Fruit fly (Drosophila melanogaster) whole organism, embryonic: ENCODE results near the gene CG31125.
A peak's percentile ranks its signal among the peaks of the same experiment; 100 is the strongest.

ENCODE experiments used
- Ada2b ChIP-seq: fragments of 200-800 bp; sonication (Bioruptor generic); IDR thresholded peaks from 2 replicates; pipeline ENCODE4 v1.3.6; 2022; ENCODE audit warnings: missing biosample characterization, missing genetic modification characterization
- Atf-2 ChIP-seq: fragments of 200-800 bp; sonication (Bioruptor generic); optimal IDR thresholded peaks from 2 replicates; lab custom pipeline; 2016; ENCODE audit warnings: missing biosample characterization, missing genetic modification characterization
- B-H2 ChIP-seq: fragments of 200-800 bp; sonication (Bioruptor generic); optimal IDR thresholded peaks from 2 replicates; lab custom pipeline; 2018; ENCODE audit warnings: missing biosample characterization, mild to moderate bottlenecking, missing genetic modification characterization
- CG12769 ChIP-seq: fragments of 200-800 bp; sonication (Bioruptor generic); optimal IDR thresholded peaks from 2 replicates; lab custom pipeline; 2019; ENCODE audit warnings: missing biosample characterization, mild to moderate bottlenecking, missing genetic modification characterization, moderate library complexity
- CG12942 ChIP-seq: fragments of 200-800 bp; sonication (Bioruptor generic); optimal IDR thresholded peaks from 3 replicates; lab custom pipeline; 2016; ENCODE audit warnings: missing biosample characterization, missing genetic modification characterization
- CG13775 ChIP-seq: fragments of 200-800 bp; sonication (Bioruptor generic); optimal IDR thresholded peaks from 3 replicates; lab custom pipeline; 2017; ENCODE audit warnings: missing biosample characterization, mild to moderate bottlenecking, missing genetic modification characterization
- CG14965 ChIP-seq: fragments of 200-800 bp; sonication (Bioruptor generic); optimal IDR thresholded peaks from 2 replicates; lab custom pipeline; 2016; ENCODE audit warnings: missing biosample characterization, missing genetic modification characterization, borderline replicate concordance
- CG17186 ChIP-seq: fragments of 200-800 bp; sonication (Bioruptor generic); optimal IDR thresholded peaks from 3 replicates; lab custom pipeline; 2017; ENCODE audit warnings: missing biosample characterization, missing genetic modification reagents, missing genetic modification characterization
- CG17328 ChIP-seq: fragments of 200-800 bp; sonication (Bioruptor generic); IDR thresholded peaks from 2 replicates; pipeline ENCODE4 v1.3.6; 2022; ENCODE audit warnings: missing biosample characterization, missing genetic modification characterization
- CG17568 ChIP-seq: fragments of 200-800 bp; sonication (Bioruptor generic); optimal IDR thresholded peaks from 2 replicates; lab custom pipeline; 2018; ENCODE audit warnings: missing biosample characterization, mild to moderate bottlenecking, missing genetic modification characterization, moderate library complexity
- CG17912 ChIP-seq: fragments of 200-800 bp; sonication (Bioruptor generic); optimal IDR thresholded peaks from 2 replicates; lab custom pipeline; 2018; ENCODE audit warnings: missing biosample characterization, mild to moderate bottlenecking, missing genetic modification characterization
- CG33213 ChIP-seq: fragments of 200-800 bp; sonication (Bioruptor generic); optimal IDR thresholded peaks from 3 replicates; lab custom pipeline; 2016; ENCODE audit warnings: missing biosample characterization, missing genetic modification characterization
- CG3838 ChIP-seq: fragments of 200-800 bp; sonication (Bioruptor generic); optimal IDR thresholded peaks from 3 replicates; lab custom pipeline; 2016; ENCODE audit warnings: missing biosample characterization, missing genetic modification characterization
- CG4617 ChIP-seq: fragments of 200-800 bp; sonication (Bioruptor generic); optimal IDR thresholded peaks from 3 replicates; lab custom pipeline; 2016; ENCODE audit warnings: missing biosample characterization, missing genetic modification characterization, borderline replicate concordance
- CG6683 ChIP-seq: fragments of 200-800 bp; sonication (Bioruptor generic); optimal IDR thresholded peaks from 2 replicates; lab custom pipeline; 2017; ENCODE audit warnings: missing biosample characterization, mild to moderate bottlenecking, missing genetic modification characterization, missing genetic modification reagents
- CG6813 ChIP-seq: fragments of 200-800 bp; sonication (Bioruptor generic); optimal IDR thresholded peaks from 2 replicates; lab custom pipeline; 2017; ENCODE audit warnings: missing biosample characterization, missing genetic modification characterization, mild to moderate bottlenecking, moderate library complexity, missing genetic modification reagents
- CG9932 ChIP-seq: fragments of 200-800 bp; sonication (Bioruptor generic); IDR thresholded peaks from 2 replicates; pipeline ENCODE4 v1.3.6; 2022; ENCODE audit warnings: missing biosample characterization, missing genetic modification characterization
- CTCF ChIP-seq: fragments of 200-800 bp; sonication (Bioruptor generic); optimal IDR thresholded peaks from 2 replicates; lab custom pipeline; 2017; ENCODE audit warnings: missing biosample characterization, mild to moderate bottlenecking, missing genetic modification characterization, moderate library complexity
- Eip74EF ChIP-seq, 2 experiments: fragments of 200-800 bp in 1 of 2; fragments of >200 bp in 1 of 2; sonication (Bioruptor generic) in 1 of 2; optimal IDR thresholded peaks; 2 replicates each; lab custom pipeline; 2017 to 2019; ENCODE audit warnings: missing biosample characterization in 2 of 2, missing genetic modification characterization in 2 of 2, mild to moderate bottlenecking in 1 of 2, moderate library complexity in 1 of 2
- Elba2 ChIP-seq: fragments of 200-800 bp; sonication (Bioruptor generic); optimal IDR thresholded peaks from 3 replicates; lab custom pipeline; 2016; ENCODE audit warnings: missing biosample characterization, missing genetic modification characterization
- HLH54F ChIP-seq: fragments of 200-800 bp; sonication (Bioruptor generic); optimal IDR thresholded peaks from 3 replicates; lab custom pipeline; 2016; ENCODE audit warnings: missing biosample characterization, missing genetic modification characterization
- Hey ChIP-seq: fragments of 200-800 bp; sonication (Bioruptor generic); optimal IDR thresholded peaks from 3 replicates; lab custom pipeline; 2018; ENCODE audit warnings: missing biosample characterization, mild to moderate bottlenecking, missing genetic modification characterization
- HmgD ChIP-seq: fragments of 200-800 bp; sonication (Bioruptor generic); optimal IDR thresholded peaks from 3 replicates; lab custom pipeline; 2016; ENCODE audit warnings: missing biosample characterization, missing genetic modification characterization
- Meics ChIP-seq: fragments of 200-800 bp; sonication (Bioruptor generic); optimal IDR thresholded peaks from 2 replicates; lab custom pipeline; 2017; ENCODE audit warnings: missing biosample characterization, mild to moderate bottlenecking, missing genetic modification characterization
- NfI ChIP-seq: fragments of 200-800 bp; sonication (Bioruptor generic); optimal IDR thresholded peaks from 3 replicates; lab custom pipeline; 2018; ENCODE audit warnings: missing biosample characterization, mild to moderate bottlenecking, missing genetic modification characterization, moderate library complexity
- Taf1 ChIP-seq: fragments of 200-800 bp; sonication (Bioruptor generic); IDR thresholded peaks from 2 replicates; pipeline ENCODE4 v1.3.6; 2022; ENCODE audit warnings: missing biosample characterization, missing genetic modification characterization
- Trl ChIP-seq, 3 experiments: fragments of >200 bp in 2 of 3; fragments of 200-800 bp in 1 of 3; sonication (Bioruptor generic) in 1 of 3; optimal IDR thresholded peaks; 2 replicates in 1 of 3; 3 replicates in 2 of 3; lab custom pipeline; 2016 to 2017; ENCODE audit warnings: missing biosample characterization in 1 of 3, missing genetic modification characterization in 1 of 3
- amos ChIP-seq: fragments of 200-800 bp; sonication (Bioruptor generic); IDR thresholded peaks from 2 replicates; pipeline ENCODE4 v1.3.6; 2022; ENCODE audit warnings: missing biosample characterization, missing genetic modification characterization; ENCODE audit not compliant: partially characterized antibody
- az2 ChIP-seq: fragments of 200-800 bp; sonication (Bioruptor generic); optimal IDR thresholded peaks from 3 replicates; lab custom pipeline; 2016; ENCODE audit warnings: missing biosample characterization, missing genetic modification characterization
- corto ChIP-seq: fragments of 200-800 bp; sonication (Bioruptor generic); optimal IDR thresholded peaks from 2 replicates; lab custom pipeline; 2016; ENCODE audit warnings: missing biosample characterization, mild to moderate bottlenecking, missing genetic modification characterization, moderate library complexity
- crc ChIP-seq: fragments of 200-800 bp; sonication (Bioruptor generic); optimal IDR thresholded peaks from 2 replicates; lab custom pipeline; 2016; ENCODE audit warnings: missing biosample characterization, missing genetic modification characterization
- gcm ChIP-seq: fragments of 200-800 bp; sonication (Bioruptor generic); optimal IDR thresholded peaks from 2 replicates; lab custom pipeline; 2019; ENCODE audit warnings: missing biosample characterization, mild to moderate bottlenecking, missing genetic modification characterization, moderate library complexity
- ham ChIP-seq: fragments of 200-800 bp; sonication (Bioruptor generic); IDR thresholded peaks from 2 replicates; pipeline ENCODE4 v1.3.6; 2022; ENCODE audit warnings: missing biosample characterization, missing genetic modification characterization
- sim ChIP-seq: fragments of 200-800 bp; sonication (Bioruptor generic); IDR thresholded peaks from 2 replicates; pipeline ENCODE4 v1.3.6; 2022; ENCODE audit warnings: missing biosample characterization, missing genetic modification characterization
- slp2 ChIP-seq: fragments of 200-800 bp; sonication (Bioruptor generic); optimal IDR thresholded peaks from 2 replicates; lab custom pipeline; 2016; ENCODE audit warnings: missing biosample characterization, missing genetic modification characterization
- ssp ChIP-seq: fragments of 200-800 bp; sonication (Bioruptor generic); IDR thresholded peaks from 2 replicates; pipeline ENCODE4 v1.3.6; 2022; ENCODE audit warnings: missing biosample characterization, missing genetic modification characterization
- tna ChIP-seq: fragments of 200-800 bp; sonication (Bioruptor generic); IDR thresholded peaks from 2 replicates; pipeline ENCODE4 v1.3.6; 2022; ENCODE audit warnings: missing biosample characterization, missing genetic modification characterization; ENCODE audit not compliant: partially characterized antibody
- tup ChIP-seq: fragments of 200-800 bp; sonication (Bioruptor generic); optimal IDR thresholded peaks from 2 replicates; lab custom pipeline; 2016; ENCODE audit warnings: missing biosample characterization, mild to moderate bottlenecking, missing genetic modification characterization, moderate library complexity
- twi ChIP-seq: fragments of 200-800 bp; optimal IDR thresholded peaks from 2 replicates; lab custom pipeline; 2019; ENCODE audit warnings: missing biosample characterization, mild to moderate bottlenecking, missing genetic modification characterization, moderate library complexity

CG31125 gene

dm6 chr3R:24654770-24655322, at the start of gene CG31125, which contains the start of gene CG6695 (continued):
- no peak for TF ChIP-seq ham (GFP tag; lab: Robert Waterston, UW)
- TF ChIP-seq crc (GFP tag; lab: Kevin White, UChicago), result no peak
- TF ChIP-seq CG12769 (tag; lab: Kevin White, UChicago), result no peak
- no peak for TF ChIP-seq Meics (GFP tag; lab: Kevin White, UChicago)
- TF ChIP-seq Ada2b (GFP tag; lab: Robert Waterston, UW), result no peak
- TF ChIP-seq CTCF (GFP tag; lab: Kevin White, UChicago), result no peak
- TF ChIP-seq CG12942 (GFP tag; lab: Kevin White, UChicago), result peak; percentile 21
- peak; percentile 57 for TF ChIP-seq tna (GFP tag; lab: Robert Waterston, UW)
- no peak for TF ChIP-seq CG6683 (GFP tag; lab: Kevin White, UChicago)
- peak; percentile 62 for TF ChIP-seq Atf-2 (GFP tag; lab: Kevin White, UChicago)
- TF ChIP-seq corto (GFP tag; lab: Kevin White, UChicago), result no peak
- TF ChIP-seq gcm, result no peak
- TF ChIP-seq Taf1, result no peak
- TF ChIP-seq Hey (tag; lab: Kevin White, UChicago), result no peak
- TF ChIP-seq CG4617 (GFP tag; lab: Kevin White, UChicago), result peak; percentile 56
- TF ChIP-seq slp2 (GFP tag; lab: Kevin White, UChicago), result peak; percentile 34
- TF ChIP-seq Eip74EF (GFP tag; optimal IDR thresholded peaks at IDR 0.05; lab: Kevin White, UChicago), result no peak
- TF ChIP-seq CG6813 (GFP tag; lab: Kevin White, UChicago), result no peak
- no peak for TF ChIP-seq CG3838
- no peak for TF ChIP-seq CG17912 (GFP tag; lab: Kevin White, UChicago)
- no peak for TF ChIP-seq tup (GFP tag; lab: Kevin White, UChicago)
- TF ChIP-seq CG17568 (GFP tag; lab: Kevin White, UChicago), result no peak
- TF ChIP-seq sim (GFP tag; lab: Robert Waterston, UW), result no peak
- TF ChIP-seq CG17186, result peak; percentile 47
- peak; percentile 89 for TF ChIP-seq amos
- TF ChIP-seq CG14965 (GFP tag; lab: Kevin White, UChicago), result no peak
- peak; percentile 53 for TF ChIP-seq ssp (GFP tag; lab: Robert Waterston, UW)
- TF ChIP-seq NfI (GFP tag; lab: Kevin White, UChicago), result peak; percentile 5
- TF ChIP-seq CG33213 (GFP tag; lab: Kevin White, UChicago), result peak; percentile 61
- TF ChIP-seq HLH54F (GFP tag; lab: Kevin White, UChicago), result peak; percentile 60
- peak; percentile 63 for TF ChIP-seq B-H2 (GFP tag; lab: Kevin White, UChicago)

dm6 chr3R:24699309-24699708, 44.7 kb upstream of the CG31125 start:
- no peak for TF ChIP-seq twi (tag; lab: Kevin White, UChicago)
- TF ChIP-seq CG9932 (GFP tag; lab: Robert Waterston, UW), result no peak
- TF ChIP-seq CG13775 (GFP tag; lab: Kevin White, UChicago), result no peak
- no peak for TF ChIP-seq CG17328 (GFP tag; lab: Robert Waterston, UW)
- TF ChIP-seq Elba2, result peak; percentile 95
- TF ChIP-seq HmgD, result no peak
- TF ChIP-seq Trl (optimal IDR thresholded peaks at IDR 0.05; lab: Kevin White, UChicago), result peak in 1 of 2 experiments; percentile 37
- TF ChIP-seq Trl (GFP tag; optimal IDR thresholded peaks at IDR 0.05; lab: Kevin White, UChicago), result no peak
- no peak for TF ChIP-seq az2 (GFP tag; lab: Kevin White, UChicago)
